Fruit fly (Drosophila melanogaster): ENCODE data around the gene CG12531.

The CG12531 gene

DNA sequence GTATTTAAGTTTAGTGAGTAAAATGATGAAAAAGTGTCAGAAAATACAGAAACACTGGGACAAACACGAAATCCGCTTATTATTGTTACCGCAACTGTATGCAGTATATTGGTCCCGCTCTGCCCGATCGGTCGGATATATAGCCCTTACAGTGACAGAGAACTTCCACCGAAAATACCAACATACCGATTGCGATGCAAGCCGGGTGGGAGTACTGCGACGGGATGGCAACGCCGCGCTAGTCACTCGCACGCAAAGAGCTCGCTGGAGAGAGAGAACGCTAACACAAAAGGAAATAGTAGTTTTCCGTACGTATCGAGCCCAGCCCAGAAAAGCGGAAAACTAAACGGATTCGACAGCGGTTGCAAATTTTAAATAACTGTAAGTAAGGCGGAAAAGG lies 21.9 kb upstream of the CG12531 start, which contains the start of gene Cdc42 (continued):
- TF ChIP-seq CG13287 (GFP tag; IDR thresholded peaks at IDR 0.05; ENCODE audit: partially characterized antibody), result peak; percentile 24; the same call in 1 of the 2 replicates
- no peak for TF ChIP-seq nmo (GFP tag; optimal IDR thresholded peaks at IDR 0.05)
- 0 out of 2 replicates have a peak, but pooled peaks have one; percentile 16 for TF ChIP-seq NFAT (GFP tag; IDR thresholded peaks at IDR 0.05)
- peak; percentile 17 for TF ChIP-seq HLHmδ (GFP tag; optimal IDR thresholded peaks at IDR 0.05)
- TF ChIP-seq CG30020 (tag; optimal IDR thresholded peaks at IDR 0.05), result peak; percentile 22
- TF ChIP-seq Fer1 (GFP tag; optimal IDR thresholded peaks at IDR 0.05), result no peak
- TF ChIP-seq ci (GFP tag; IDR thresholded peaks at IDR 0.05), result peak; percentile 30; the same call in 1 of the 3 replicates
- TF ChIP-seq CG32532 (GFP tag; IDR thresholded peaks at IDR 0.05), result peak; percentile 36; the same call in 1 of the 2 replicates
- TF ChIP-seq dpn (GFP tag; optimal IDR thresholded peaks at IDR 0.05), result no peak

DNA sequence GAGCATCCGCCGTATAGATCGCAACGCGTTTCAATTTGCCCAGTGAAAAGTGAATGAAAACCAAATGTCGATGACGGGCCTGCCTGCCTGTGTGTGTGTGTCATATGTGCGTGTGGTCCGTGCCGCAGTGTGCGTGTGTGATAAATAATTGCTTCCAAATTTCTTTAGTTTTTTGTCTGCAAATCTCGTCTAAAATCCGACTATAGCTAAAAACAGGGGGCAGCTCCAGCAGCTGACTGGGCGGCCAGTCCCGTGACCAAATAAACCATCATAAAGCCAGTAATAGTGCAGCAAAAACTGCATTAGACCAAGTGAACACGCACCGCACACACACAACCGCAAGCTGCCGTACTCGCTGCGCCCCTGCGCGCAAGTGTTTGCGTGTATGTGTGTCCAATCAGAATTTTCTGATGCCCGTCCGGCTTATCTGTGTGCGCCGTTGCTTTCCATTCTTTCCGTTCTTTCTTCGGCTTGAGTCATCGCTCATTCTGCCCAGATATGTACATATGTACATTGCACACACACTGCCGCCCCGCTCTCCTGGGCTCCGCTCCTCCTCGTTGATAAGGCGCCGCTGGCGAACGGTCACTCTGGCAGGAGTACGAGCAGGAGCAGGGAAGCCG lies 21.4 kb upstream of the CG12531 start:
- TF ChIP-seq Spps (tag; optimal IDR thresholded peaks at IDR 0.05) (no peak), jumu (GFP tag; optimal IDR thresholded peaks at IDR 0.05) (peak; percentile 24), PHDP (tag; optimal IDR thresholded peaks at IDR 0.05) (no peak), CG2712 (tag; optimal IDR thresholded peaks at IDR 0.05) (peak; percentile 3), Elba2 (GFP tag; optimal IDR thresholded peaks at IDR 0.05) (peak; percentile 76), cato (GFP tag; optimal IDR thresholded peaks at IDR 0.05; ENCODE audit: borderline replicate concordance) (no peak), nom (GFP tag; optimal IDR thresholded peaks at IDR 0.05) (peak; percentile 57), sob (GFP tag; IDR thresholded peaks at IDR 0.05) (0 out of 2 replicates have a peak, but pooled peaks have one; percentile 15), Hr3 (GFP tag; optimal IDR thresholded peaks at IDR 0.05) (no peak), CG2199 (GFP tag; IDR thresholded peaks at IDR 0.05) (0 out of 3 replicates have a peak, but pooled peaks have one; percentile 15), CG11696 (GFP tag; IDR thresholded peaks at IDR 0.05) (no peak), Scr (GFP tag; IDR thresholded peaks at IDR 0.05; ENCODE audit: partially characterized antibody) (0 out of 2 replicates have a peak, but pooled peaks have one; percentile 2), cg (GFP tag; optimal IDR thresholded peaks at IDR 0.05) (peak; percentile 98), chinmo (GFP tag; IDR thresholded peaks at IDR 0.05; ENCODE audit: partially characterized antibody) (0 out of 4 replicates have a peak, but pooled peaks have one; percentile 61), CG10274 (GFP tag; optimal IDR thresholded peaks at IDR 0.05) (no peak), insv (GFP tag; optimal IDR thresholded peaks at IDR 0.05) (peak; percentile 65 to 93), hb (GFP tag; IDR thresholded peaks at IDR 0.05; ENCODE audit: partially characterized antibody) (no peak), maf-S (GFP tag; optimal IDR thresholded peaks at IDR 0.05) (no peak), schlank (tag; optimal IDR thresholded peaks at IDR 0.05) (no peak), CG10543 (GFP tag; optimal IDR thresholded peaks at IDR 0.05) (peak; percentile 42), CG15696 (tag; optimal IDR thresholded peaks at IDR 0.05) (peak; percentile 44), prd (optimal IDR thresholded peaks at IDR 0.05) (no peak), prd (GFP tag; IDR thresholded peaks at IDR 0.05) (no peak), slbo (GFP tag; IDR thresholded peaks at IDR 0.05) (no peak), Camta (GFP tag; optimal IDR thresholded peaks at IDR 0.05) (no peak), CG14667 (GFP tag; IDR thresholded peaks at IDR 0.05) (no peak), CG10209 (GFP tag; optimal IDR thresholded peaks at IDR 0.05) (peak; percentile 3), CG3726 (GFP tag; IDR thresholded peaks at IDR 0.05) (no peak), rib (GFP tag; IDR thresholded peaks at IDR 0.05) (no peak), zen2 (GFP tag; IDR thresholded peaks at IDR 0.05; ENCODE audit: partially characterized antibody) (no peak), CG16863 (GFP tag; optimal IDR thresholded peaks at IDR 0.05) (peak; percentile 1), CG12744 (GFP tag; optimal IDR thresholded peaks at IDR 0.05) (no peak), ci (GFP tag; IDR thresholded peaks at IDR 0.05) (peak; percentile 56; the same call in 1 of the 3 replicates), CG10654 (GFP tag; optimal IDR thresholded peaks at IDR 0.05) (no peak), Blimp-1 (GFP tag; optimal IDR thresholded peaks at IDR 0.05) (no peak), Nf-YB (GFP tag; optimal IDR thresholded peaks at IDR 0.05) (peak; percentile 83), Doc2 (GFP tag; IDR thresholded peaks at IDR 0.05) (no peak), Tbp (GFP tag; optimal IDR thresholded peaks at IDR 0.05) (no peak), sens (GFP tag) (peak; percentile 19), kay (GFP tag; optimal IDR thresholded peaks at IDR 0.05) (peak; percentile 21)
